Fruit fly (Drosophila melanogaster) whole organism, prepupa: ENCODE data around the gene mex1.

Experiments used
- Blimp-1 ChIP-seq: fragments of 200-800 bp; sonication (Bioruptor generic); optimal IDR thresholded peaks from 3 replicates; lab custom pipeline; 2017; ENCODE audit warnings: missing biosample characterization, missing genetic modification characterization, mild to moderate bottlenecking, moderate library complexity, missing genetic modification reagents
- CG10669 ChIP-seq: fragments of 200-800 bp; sonication (Bioruptor generic); optimal IDR thresholded peaks from 3 replicates; lab custom pipeline; 2018; ENCODE audit warnings: missing biosample characterization, mild to moderate bottlenecking, missing genetic modification characterization, moderate library complexity
- CG11294 ChIP-seq: fragments of 200-800 bp; sonication (Bioruptor generic); IDR thresholded peaks from 2 replicates; pipeline ENCODE4 v1.3.6; 2022; ENCODE audit warnings: missing biosample characterization, missing genetic modification characterization
- CG11762 ChIP-seq: fragments of 200-800 bp; sonication (Bioruptor generic); optimal IDR thresholded peaks from 3 replicates; lab custom pipeline; 2016; ENCODE audit warnings: missing biosample characterization, missing genetic modification characterization; ENCODE audit not compliant: insufficient read depth
- CG11902 ChIP-seq: fragments of 200-800 bp; sonication (Bioruptor generic); optimal IDR thresholded peaks from 3 replicates; lab custom pipeline; 2016; ENCODE audit warnings: missing biosample characterization, missing genetic modification characterization
- CG15336 ChIP-seq: fragments of 200-800 bp; sonication (Bioruptor generic); IDR thresholded peaks from 2 replicates; pipeline ENCODE4 v1.3.6; 2022; ENCODE audit warnings: missing biosample characterization, missing genetic modification characterization
- CG1621 ChIP-seq: fragments of 200-800 bp; sonication (Bioruptor generic); optimal IDR thresholded peaks from 3 replicates; lab custom pipeline; 2018; ENCODE audit warnings: missing biosample characterization, mild to moderate bottlenecking, missing genetic modification characterization
- CG16779 ChIP-seq: fragments of 200-800 bp; sonication (Bioruptor generic); optimal IDR thresholded peaks from 3 replicates; lab custom pipeline; 2017; ENCODE audit warnings: missing biosample characterization, mild to moderate bottlenecking, missing genetic modification characterization
- CG32006 ChIP-seq: fragments of 200-800 bp; sonication (Bioruptor generic); optimal IDR thresholded peaks from 3 replicates; lab custom pipeline; 2017; ENCODE audit warnings: missing biosample characterization, mild to moderate bottlenecking, missing genetic modification characterization
- CG34406 ChIP-seq: fragments of 200-800 bp; sonication (Bioruptor generic); optimal IDR thresholded peaks from 3 replicates; lab custom pipeline; 2016; ENCODE audit warnings: missing biosample characterization, missing genetic modification characterization
- CG3919 ChIP-seq: fragments of 200-800 bp; sonication (Bioruptor generic); optimal IDR thresholded peaks from 3 replicates; lab custom pipeline; 2016; ENCODE audit warnings: missing biosample characterization, missing genetic modification characterization
- CG4318 ChIP-seq: fragments of 200-800 bp; sonication (Bioruptor generic); optimal IDR thresholded peaks from 3 replicates; lab custom pipeline; 2017; ENCODE audit warnings: missing biosample characterization, mild to moderate bottlenecking, missing genetic modification characterization
- CG6276 ChIP-seq: fragments of 200-800 bp; sonication (Bioruptor generic); optimal IDR thresholded peaks from 2 replicates; lab custom pipeline; 2017; ENCODE audit warnings: missing biosample characterization, mild to moderate bottlenecking, missing genetic modification characterization
- CG6854 ChIP-seq: fragments of 200-800 bp; sonication (Bioruptor generic); optimal IDR thresholded peaks from 2 replicates; lab custom pipeline; 2017; ENCODE audit warnings: missing biosample characterization, mild to moderate bottlenecking, missing genetic modification characterization
- CG7368 ChIP-seq: fragments of 200-800 bp; sonication (Bioruptor generic); optimal IDR thresholded peaks from 3 replicates; lab custom pipeline; 2016; ENCODE audit warnings: missing biosample characterization, missing genetic modification characterization
- CG8119 ChIP-seq: fragments of 200-800 bp; sonication (Bioruptor generic); IDR thresholded peaks from 3 replicates; pipeline ENCODE4 v1.3.6; 2022; ENCODE audit warnings: missing biosample characterization, missing genetic modification characterization
- CG8319 ChIP-seq: fragments of 200-800 bp; sonication (Bioruptor generic); optimal IDR thresholded peaks from 3 replicates; lab custom pipeline; 2016; ENCODE audit warnings: missing biosample characterization, missing genetic modification characterization
- CG9139 ChIP-seq: fragments of 200-800 bp; sonication (Bioruptor generic); optimal IDR thresholded peaks from 3 replicates; lab custom pipeline; 2017; ENCODE audit warnings: missing biosample characterization, mild to moderate bottlenecking, missing genetic modification characterization
- Eip75B ChIP-seq: fragments of 200-800 bp; sonication (Bioruptor generic); optimal IDR thresholded peaks from 3 replicates; lab custom pipeline; 2016; ENCODE audit warnings: missing biosample characterization, missing genetic modification characterization
- Eip93F ChIP-seq: fragments of 200-800 bp; sonication (Bioruptor generic); optimal IDR thresholded peaks from 2 replicates; lab custom pipeline; 2016; ENCODE audit warnings: missing biosample characterization, mild to moderate bottlenecking, missing genetic modification characterization
- Ets21C ChIP-seq: fragments of 200-800 bp; sonication (Bioruptor generic); optimal IDR thresholded peaks from 3 replicates; lab custom pipeline; 2016; ENCODE audit warnings: missing biosample characterization, missing genetic modification characterization
- Hr39 ChIP-seq: fragments of 200-800 bp; sonication (Bioruptor generic); optimal IDR thresholded peaks from 2 replicates; lab custom pipeline; 2016; ENCODE audit warnings: missing biosample characterization, missing genetic modification characterization
- Hr4 ChIP-seq: fragments of 200-800 bp; sonication (Bioruptor generic); optimal IDR thresholded peaks from 3 replicates; lab custom pipeline; 2016; ENCODE audit warnings: missing biosample characterization, missing genetic modification characterization
- Met ChIP-seq: fragments of 200-800 bp; sonication (Bioruptor generic); optimal IDR thresholded peaks from 3 replicates; lab custom pipeline; 2016; ENCODE audit warnings: missing biosample characterization, missing genetic modification characterization
- Sox14 ChIP-seq: fragments of 200-800 bp; sonication (Bioruptor generic); optimal IDR thresholded peaks from 3 replicates; lab custom pipeline; 2016; ENCODE audit warnings: missing biosample characterization, missing genetic modification characterization
- achi ChIP-seq: fragments of 200-800 bp; sonication (Bioruptor generic); optimal IDR thresholded peaks from 3 replicates; lab custom pipeline; 2016; ENCODE audit warnings: missing biosample characterization, missing genetic modification characterization
- acj6 ChIP-seq: fragments of 200-800 bp; sonication (Bioruptor generic); optimal IDR thresholded peaks from 3 replicates; lab custom pipeline; 2016; ENCODE audit warnings: missing biosample characterization, missing genetic modification characterization
- dac ChIP-seq: fragments of 200-800 bp; sonication (Bioruptor generic); optimal IDR thresholded peaks from 2 replicates; lab custom pipeline; 2017; ENCODE audit warnings: missing biosample characterization, mild to moderate bottlenecking, missing genetic modification characterization
- eg ChIP-seq: fragments of 200-800 bp; sonication (Bioruptor generic); IDR thresholded peaks from 3 replicates; pipeline ENCODE4 v1.3.6; 2022; ENCODE audit warnings: missing biosample characterization, missing genetic modification characterization
- esn ChIP-seq: fragments of 200-800 bp; sonication (Bioruptor generic); optimal IDR thresholded peaks from 2 replicates; lab custom pipeline; 2016; ENCODE audit warnings: missing biosample characterization, mild to moderate bottlenecking, missing genetic modification characterization, moderate library complexity
- fd59A ChIP-seq: fragments of 200-800 bp; sonication (Bioruptor generic); optimal IDR thresholded peaks from 2 replicates; lab custom pipeline; 2017; ENCODE audit warnings: missing biosample characterization, mild to moderate bottlenecking, missing genetic modification characterization, missing genetic modification reagents
- fd85E ChIP-seq: fragments of 200-800 bp; sonication (Bioruptor generic); optimal IDR thresholded peaks from 3 replicates; lab custom pipeline; 2016; ENCODE audit warnings: missing biosample characterization, missing genetic modification characterization
- fkh ChIP-seq: fragments of 200-800 bp; sonication (Bioruptor generic); optimal IDR thresholded peaks from 3 replicates; lab custom pipeline; 2017; ENCODE audit warnings: missing biosample characterization, mild to moderate bottlenecking, missing genetic modification characterization, moderate library complexity
- lz ChIP-seq: fragments of 200-800 bp; sonication (Bioruptor generic); optimal IDR thresholded peaks from 3 replicates; lab custom pipeline; 2016; ENCODE audit warnings: missing biosample characterization, missing genetic modification characterization
- pdm3 ChIP-seq: fragments of 200-800 bp; sonication (Bioruptor generic); optimal IDR thresholded peaks from 3 replicates; lab custom pipeline; 2016; ENCODE audit warnings: missing biosample characterization, missing genetic modification characterization
- salr ChIP-seq, 2 experiments: fragments of 200-800 bp; sonication (Bioruptor generic); optimal IDR thresholded peaks; 3 replicates each; lab custom pipeline; 2016 to 2018; ENCODE audit warnings: missing biosample characterization in 2 of 2, missing genetic modification characterization in 2 of 2, mild to moderate bottlenecking in 1 of 2
- spab ChIP-seq: fragments of 200-800 bp; sonication (Bioruptor generic); optimal IDR thresholded peaks from 2 replicates; lab custom pipeline; 2017; ENCODE audit warnings: missing biosample characterization, mild to moderate bottlenecking, missing genetic modification characterization, missing genetic modification reagents
- svp ChIP-seq: fragments of 200-800 bp; sonication (Bioruptor generic); peaks from one replicate; lab custom pipeline; 2016; ENCODE audit warnings: missing biosample characterization, missing genetic modification characterization
- vri ChIP-seq: fragments of 200-800 bp; sonication (Bioruptor generic); optimal IDR thresholded peaks from 3 replicates; lab custom pipeline; 2016; ENCODE audit warnings: missing biosample characterization, mild to moderate bottlenecking, missing genetic modification characterization

mex1 gene

DNA sequence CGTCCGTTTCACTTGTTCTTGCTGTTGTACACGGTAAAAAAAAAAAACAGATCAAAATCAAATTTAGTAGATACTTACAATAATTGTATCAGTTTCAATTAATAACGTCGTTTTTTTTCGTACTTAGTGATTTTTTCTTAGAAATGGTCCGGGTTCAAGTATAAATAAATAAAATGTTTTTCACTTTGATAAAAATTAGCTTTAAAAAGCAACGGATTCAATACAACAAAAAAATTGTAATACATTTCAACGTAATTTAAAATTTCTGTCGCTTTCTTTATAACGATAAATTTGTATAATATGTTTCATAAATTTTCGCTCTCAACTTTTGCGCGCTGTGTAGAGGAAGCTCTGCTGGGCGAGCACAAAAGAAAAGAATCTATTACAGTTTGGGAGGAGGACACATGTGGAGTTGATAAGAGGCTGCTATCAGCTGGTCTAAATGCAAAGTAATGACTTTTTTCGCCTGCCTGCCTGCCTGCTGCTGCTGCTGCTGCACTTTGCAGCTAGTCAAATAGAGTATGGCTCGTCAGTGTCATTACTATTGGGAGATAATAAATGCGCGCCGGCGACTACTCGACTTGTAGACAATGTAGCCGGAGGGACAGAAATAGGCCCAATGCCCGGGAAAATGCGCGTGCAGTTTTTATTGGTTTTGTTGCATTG, 18.7 kb upstream of the mex1 start (continued):
- TF ChIP-seq Hr4 (GFP tag; lab: Kevin White, UChicago) = peak; percentile 86
- peak; percentile 47 for TF ChIP-seq Hr39 (GFP tag; lab: Kevin White, UChicago)
- TF ChIP-seq Eip75B (GFP tag; lab: Kevin White, UChicago) = peak; percentile 63
- peak; percentile 76 for TF ChIP-seq achi
- no peak for TF ChIP-seq Blimp-1 (GFP tag; lab: Kevin White, UChicago)
- peak; percentile 68 for TF ChIP-seq pdm3 (GFP tag; lab: Kevin White, UChicago)
- peak; percentile 27 for TF ChIP-seq fd59A (GFP tag; lab: Kevin White, UChicago)
- no peak for TF ChIP-seq Eip93F
- TF ChIP-seq spab (GFP tag; lab: Kevin White, UChicago) = peak; percentile 60
- peak; percentile 56 for TF ChIP-seq Met (GFP tag; lab: Kevin White, UChicago)
- TF ChIP-seq CG11902 (GFP tag; lab: Kevin White, UChicago) = peak; percentile 5
- peak; percentile 71 for TF ChIP-seq Sox14 (GFP tag; lab: Kevin White, UChicago)
- TF ChIP-seq lz (GFP tag; lab: Kevin White, UChicago) = peak; percentile 51
- peak; percentile 41 for TF ChIP-seq dac (GFP tag; lab: Kevin White, UChicago)
- TF ChIP-seq acj6 (GFP tag; lab: Kevin White, UChicago) = peak; percentile 55
- peak; percentile 30 for TF ChIP-seq CG16779
- TF ChIP-seq CG8119 (GFP tag; lab: Robert Waterston, UW) = peak; percentile 58; the same call in 2 of the 3 replicates
- TF ChIP-seq eg = peak; percentile 62; the same call in 1 of the 3 replicates
- no peak for TF ChIP-seq vri
- peak; percentile 21 for TF ChIP-seq CG8319 (GFP tag; lab: Kevin White, UChicago)
- peak; percentile 59 for TF ChIP-seq CG11762
- peak in 1 of 2 experiments; percentile 84 for TF ChIP-seq salr (GFP tag; optimal IDR thresholded peaks at IDR 0.05; lab: Kevin White, UChicago)
- TF ChIP-seq esn = peak; percentile 46
- peak; percentile 45 for TF ChIP-seq CG3919 (GFP tag; lab: Kevin White, UChicago)
- no peak for TF ChIP-seq CG7368
- TF ChIP-seq CG9139 (GFP tag; lab: Kevin White, UChicago) = no peak
- TF ChIP-seq Ets21C (GFP tag; lab: Kevin White, UChicago) = no peak
- TF ChIP-seq CG11294 (GFP tag; lab: Robert Waterston, UW) = peak; percentile 42; the same call in 1 of the 2 replicates
- peak; percentile 90 for TF ChIP-seq CG32006 (GFP tag; lab: Kevin White, UChicago)
- TF ChIP-seq CG1621 (tag; lab: Kevin White, UChicago) = no peak
- TF ChIP-seq CG6854 (GFP tag; lab: Kevin White, UChicago) = no peak
- peak; percentile 71 for TF ChIP-seq CG4318 (GFP tag; lab: Kevin White, UChicago)
- TF ChIP-seq fkh (GFP tag; lab: Kevin White, UChicago) = no peak
- peak; percentile 57 for TF ChIP-seq CG10669
- peak; percentile 79 for TF ChIP-seq CG15336 (GFP tag; lab: Robert Waterston, UW)
- no peak for TF ChIP-seq fd85E (GFP tag; lab: Kevin White, UChicago)
- TF ChIP-seq CG6276 (GFP tag; lab: Kevin White, UChicago) = peak; percentile 79
- peak; percentile 48 for TF ChIP-seq CG34406
- TF ChIP-seq, all 60 proteins: peak for 49

DNA sequence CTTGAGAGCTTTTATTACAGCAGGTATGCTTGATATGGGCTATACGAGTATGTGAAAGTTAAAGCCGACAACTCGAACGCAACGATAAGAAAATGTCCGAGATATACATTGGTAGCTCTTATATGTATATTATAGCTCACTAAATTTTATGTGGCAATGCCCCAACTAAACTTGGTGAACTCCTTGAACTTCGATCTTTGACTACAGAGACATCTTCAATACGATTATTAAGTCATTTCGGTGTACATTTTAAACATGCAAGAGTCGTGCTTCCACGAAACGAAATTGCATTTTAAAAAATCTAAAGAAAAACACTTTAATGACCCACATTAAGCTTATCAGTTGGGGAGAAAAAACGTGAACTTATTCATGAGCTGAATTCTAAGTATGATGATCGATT, 17.2 kb upstream of the mex1 start:
- peak; percentile 71 for TF ChIP-seq svp (GFP tag; lab: Kevin White, UChicago)
- TF ChIP-seq acj6 (GFP tag; lab: Kevin White, UChicago) = no peak
